Worm (Caenorhabditis elegans) whole organism, late embryonic: ENCODE measurements around the gene C53A3.3.

Experiments used
- F13H6.1 ChIP-seq: sonication (generic microtip); optimal IDR thresholded peaks from 2 replicates; lab custom pipeline; 2016; ENCODE audit warnings: missing genetic modification characterization, missing compliant biosample characterization
- ceh-34 ChIP-seq: sonication (generic microtip); optimal IDR thresholded peaks from 2 replicates; lab custom pipeline; 2016; ENCODE audit warnings: mild to moderate bottlenecking, missing genetic modification characterization, missing compliant biosample characterization
- elt-4 ChIP-seq: sonication (generic microtip); optimal IDR thresholded peaks from 2 replicates; lab custom pipeline; 2016; ENCODE audit warnings: missing genetic modification characterization, missing compliant biosample characterization
- mec-3 ChIP-seq: sonication (generic microtip); optimal IDR thresholded peaks from 2 replicates; lab custom pipeline; 2016; ENCODE audit warnings: borderline replicate concordance, missing genetic modification characterization, missing compliant biosample characterization
- unc-55 ChIP-seq: sonication (generic microtip); optimal IDR thresholded peaks from 2 replicates; lab custom pipeline; 2017; ENCODE audit warnings: missing biosample characterization, missing genetic modification reagents, missing genetic modification characterization

DNA sequence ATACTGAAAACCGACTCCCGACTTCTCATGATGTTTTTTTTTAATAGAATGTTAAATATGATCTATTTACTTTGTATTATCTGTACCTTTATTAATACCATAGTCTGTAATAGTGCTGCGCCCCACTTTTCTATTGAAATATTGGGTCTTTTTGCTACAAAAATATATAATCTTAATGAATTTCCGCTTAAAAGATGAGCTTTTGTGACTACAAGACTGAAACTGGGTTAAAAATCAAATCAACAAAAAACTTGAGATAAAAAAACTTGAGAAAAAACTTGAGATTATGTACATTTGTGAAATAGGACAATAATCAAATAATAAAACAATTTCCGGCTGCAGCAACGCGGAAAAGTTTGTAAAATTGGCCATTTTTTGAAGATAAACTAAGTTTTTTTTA is 25.5 kb upstream of the C53A3.3 start, which contains the start of gene K09H11.15:
- no peak for TF ChIP-seq F13H6.1 (tag; lab: Kevin White, UChicago)
- no peak for TF ChIP-seq mec-3 (tag; lab: Kevin White, UChicago)
- TF ChIP-seq unc-55 (GFP tag; lab: Kevin White, UChicago): no peak
- TF ChIP-seq elt-4 (tag; lab: Kevin White, UChicago): no peak
- TF ChIP-seq ceh-34 (tag; lab: Kevin White, UChicago): no peak
